Worm (Caenorhabditis elegans) whole organism, early embryonic: ENCODE results near the gene ZC178.2.
"Not testable (repeated sequence)": the region's sequence is repeated elsewhere in the genome, so short reads cannot be mapped to it uniquely, and the experiment has no call there.

Source experiments
- B0310.2 ChIP-seq: sonication (generic microtip); optimal IDR thresholded peaks from 2 replicates; lab custom pipeline; 2016; ENCODE audit warnings: mild to moderate bottlenecking, missing genetic modification characterization, missing compliant biosample characterization
- F13C5.2 ChIP-seq: sonication (generic microtip); optimal IDR thresholded peaks from 2 replicates; lab custom pipeline; 2017; ENCODE audit warnings: mild to moderate bottlenecking, missing genetic modification characterization, inconsistent platforms, missing compliant biosample characterization
- aly-1 ChIP-seq: sonication (generic microtip); optimal IDR thresholded peaks from 2 replicates; lab custom pipeline; 2016; ENCODE audit warnings: missing genetic modification characterization, missing compliant biosample characterization
- ama-1 ChIP-seq: fragments of 150-350 bp; optimal IDR thresholded peaks from 2 replicates; lab custom pipeline; 2014
- ceh-13 ChIP-seq: fragments of 200-800 bp; sonication (Bioruptor generic); optimal IDR thresholded peaks from 2 replicates; lab custom pipeline; 2018; ENCODE audit warnings: mild to moderate bottlenecking, missing genetic modification characterization, missing compliant biosample characterization
- ceh-36 ChIP-seq: sonication (generic microtip); optimal IDR thresholded peaks from 2 replicates; lab custom pipeline; 2016; ENCODE audit warnings: missing genetic modification characterization, inconsistent platforms, missing compliant biosample characterization
- ets-7 ChIP-seq: sonication (generic microtip); optimal IDR thresholded peaks from 2 replicates; lab custom pipeline; 2016; ENCODE audit warnings: missing genotype, missing genetic modification characterization, missing compliant biosample characterization
- flt-1 ChIP-seq: fragments of 200-800 bp; sonication (Bioruptor generic); IDR thresholded peaks from 2 replicates; pipeline ENCODE4 v1.3.6; 2022; ENCODE audit warnings: missing genetic modification characterization, missing compliant biosample characterization
- hmbx-1 ChIP-seq: sonication (generic microtip); optimal IDR thresholded peaks from 2 replicates; lab custom pipeline; 2016; ENCODE audit warnings: mild to moderate bottlenecking, missing genetic modification characterization, missing compliant biosample characterization
- hmg-4 ChIP-seq: fragments of 200-800 bp; sonication (Bioruptor generic); optimal IDR thresholded peaks from 2 replicates; lab custom pipeline; 2018; ENCODE audit warnings: mild to moderate bottlenecking, missing genetic modification characterization, missing compliant biosample characterization
- hnd-1 ChIP-seq: sonication (generic microtip); optimal IDR thresholded peaks from 2 replicates; lab custom pipeline; 2016; ENCODE audit warnings: missing genetic modification characterization, missing compliant biosample characterization
- pes-1 ChIP-seq: fragments of 200-800 bp; sonication (Bioruptor generic); IDR thresholded peaks from 2 replicates; pipeline ENCODE4 v1.3.6; 2022; ENCODE audit warnings: missing genetic modification reagents, missing genetic modification characterization, missing compliant biosample characterization
- scrt-1 ChIP-seq: fragments of 200-800 bp; sonication (Bioruptor generic); IDR thresholded peaks from 2 replicates; pipeline ENCODE4 v1.3.6; 2022; ENCODE audit warnings: missing genetic modification characterization, missing compliant biosample characterization
- sea-1 ChIP-seq: fragments of 200-800 bp; sonication (Bioruptor generic); conservative IDR thresholded peaks from 2 replicates; pipeline ENCODE4 v1.3.6; 2022; ENCODE audit warnings: missing genetic modification characterization, missing compliant biosample characterization
- tbx-11 ChIP-seq: fragments of 200-800 bp; sonication (Bioruptor generic); IDR thresholded peaks from 2 replicates; pipeline ENCODE4 v1.3.6; 2022; ENCODE audit warnings: missing genetic modification characterization, missing compliant biosample characterization
- tbx-37 ChIP-seq: fragments of 200-800 bp; sonication (Bioruptor generic); conservative IDR thresholded peaks from 2 replicates; pipeline ENCODE4 v1.3.6; 2022; ENCODE audit warnings: missing genetic modification reagents, missing genetic modification characterization, missing compliant biosample characterization
- tra-4 ChIP-seq: sonication (generic microtip); optimal IDR thresholded peaks from 2 replicates; lab custom pipeline; 2017; ENCODE audit warnings: missing genetic modification characterization, missing compliant biosample characterization

Gene ZC178.2

DNA sequence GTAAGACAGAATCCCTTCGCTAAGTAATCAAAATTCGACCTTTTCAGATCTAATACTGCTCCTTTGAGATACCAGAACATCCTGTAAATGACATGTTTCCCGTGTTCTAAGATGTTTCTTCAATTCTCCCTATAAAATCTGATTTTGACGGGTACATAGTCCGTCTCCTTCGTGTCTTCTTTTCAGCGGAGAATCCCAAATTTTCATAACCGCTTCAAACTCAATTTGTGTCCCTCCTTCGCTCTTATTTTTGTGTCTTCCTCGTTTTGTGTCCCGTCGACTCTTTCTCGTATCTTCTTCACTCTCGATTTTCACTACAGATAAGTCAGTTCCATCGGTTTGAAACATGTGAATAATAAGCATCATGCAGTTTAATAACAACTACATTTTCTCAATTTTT, 4.4 kb upstream of the ZC178.2 start, which contains the start of gene glr-5:
glr-5 (plus strand) TSS at position 321 of the 400 bp plus-strand sequence.
- TF ChIP-seq ceh-13 (GFP tag; lab: Kevin White, UChicago) (no peak), flt-1 (no peak), aly-1 (no peak), scrt-1 (GFP tag; lab: Robert Waterston, UW) (no peak), tbx-11 (GFP tag; lab: Robert Waterston, UW) (no peak), F13C5.2 (tag; lab: Kevin White, UChicago) (no peak), tbx-37 (no peak)

DNA sequence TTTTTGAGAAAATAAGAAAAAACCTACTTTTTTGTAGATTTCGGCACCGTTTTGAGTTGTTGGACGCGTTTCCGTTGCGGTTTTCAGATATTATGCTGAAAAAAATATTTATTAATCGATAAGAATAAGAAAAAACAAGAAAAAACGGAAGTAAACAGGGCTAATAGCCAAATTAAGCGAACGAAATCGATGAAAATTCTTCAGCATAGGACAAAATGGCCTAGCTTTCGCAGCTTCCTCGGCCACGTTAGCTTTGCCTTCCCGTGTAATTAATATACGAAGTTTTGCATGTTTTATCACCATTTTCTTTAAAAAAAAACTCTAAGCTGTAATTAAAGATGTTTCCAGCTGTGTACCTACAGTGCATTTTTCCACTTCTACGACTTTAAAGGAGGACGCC, 15.6 kb downstream of the ZC178.2 start, which contains the start of gene ZC190.10:
ZC190.10 (minus strand) TSS at position 101 of the 400 bp plus-strand sequence.
- TF ChIP-seq ceh-13 (GFP tag; lab: Kevin White, UChicago); ceh-36 (tag; lab: Kevin White, UChicago); sea-1 (GFP tag; lab: Robert Waterston, UW): not testable (repeated sequence)

DNA sequence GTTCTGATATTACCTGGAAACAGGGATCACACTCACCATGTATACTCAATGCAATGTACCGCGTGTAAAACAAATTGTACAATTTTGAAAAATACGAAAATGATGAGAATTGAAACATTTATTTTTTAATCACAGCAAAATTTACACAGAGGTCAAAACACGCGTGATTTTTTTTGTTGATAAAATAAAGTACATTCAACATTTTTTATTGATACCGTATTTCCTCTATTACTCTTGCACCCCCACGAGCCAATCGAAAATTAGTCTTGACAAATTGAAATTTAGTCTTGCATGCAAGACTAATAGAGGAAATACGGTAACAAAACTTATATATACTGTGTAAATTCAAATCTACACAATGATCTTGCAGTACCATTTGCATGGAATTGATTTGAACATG, 24.1 kb downstream of the ZC178.2 start, which contains the start of gene ZC190.8:
ZC190.8 (minus strand) TSS at position 101 of the 400 bp plus-strand sequence.
- TF ChIP-seq hnd-1, result no peak
- no peak for TF ChIP-seq pes-1 (GFP tag; lab: Robert Waterston, UW)
- TF ChIP-seq tbx-11 (GFP tag; lab: Robert Waterston, UW), result no peak
- TF ChIP-seq hmg-4 (GFP tag; lab: Kevin White, UChicago), result no peak
- TF ChIP-seq flt-1, result no peak
- TF ChIP-seq aly-1, result no peak
- no peak for TF ChIP-seq ceh-36 (tag; lab: Kevin White, UChicago)
- TF ChIP-seq sea-1 (GFP tag; lab: Robert Waterston, UW), result no peak
- no peak for TF ChIP-seq scrt-1 (GFP tag; lab: Robert Waterston, UW)
- TF ChIP-seq hmbx-1 (tag; lab: Kevin White, UChicago), result no peak
- TF ChIP-seq ceh-13 (GFP tag; lab: Kevin White, UChicago), result no peak
- TF ChIP-seq F13C5.2 (tag; lab: Kevin White, UChicago), result no peak
- no peak for TF ChIP-seq ama-1 (lab: Kevin White, UChicago)
- TF ChIP-seq tra-4 (tag; lab: Kevin White, UChicago), result no peak
- no peak for TF ChIP-seq B0310.2 (tag; lab: Kevin White, UChicago)
- TF ChIP-seq tbx-37, result no peak

DNA sequence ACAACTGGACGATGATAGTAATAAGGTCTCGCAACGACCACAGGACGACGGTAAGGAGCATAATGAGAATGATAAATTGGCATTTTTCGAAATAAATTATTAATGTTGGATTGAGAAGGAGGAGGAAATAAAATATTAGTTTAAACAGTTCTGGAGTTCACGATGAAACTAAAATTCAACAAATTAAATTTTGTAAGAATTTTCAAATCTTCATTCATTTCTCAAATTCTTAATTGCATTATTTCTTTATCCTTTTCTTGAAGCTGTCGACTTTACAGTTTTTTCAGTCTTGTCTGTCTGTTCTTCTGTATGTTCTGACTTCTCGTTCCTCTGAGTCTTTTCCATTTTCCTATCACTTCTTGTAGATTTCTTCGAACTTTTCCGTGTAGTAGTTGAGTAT, 25.0 kb downstream of the ZC178.2 start, which contains the start of gene ZC190.7:
ZC190.7 (minus strand) TSS at position 101 of the 400 bp plus-strand sequence.
- TF ChIP-seq sea-1 (GFP tag; lab: Robert Waterston, UW) (no peak), hmbx-1 (tag; lab: Kevin White, UChicago) (no peak), ama-1 (lab: Kevin White, UChicago) (no peak), F13C5.2 (tag; lab: Kevin White, UChicago) (no peak), hnd-1 (no peak), aly-1 (no peak), ceh-36 (tag; lab: Kevin White, UChicago) (no peak), ets-7 (tag; lab: Kevin White, UChicago) (no peak), flt-1 (no peak), pes-1 (GFP tag; lab: Robert Waterston, UW) (no peak), tbx-11 (GFP tag; lab: Robert Waterston, UW) (no peak), hmg-4 (GFP tag; lab: Kevin White, UChicago) (no peak), B0310.2 (tag; lab: Kevin White, UChicago) (no peak)

DNA sequence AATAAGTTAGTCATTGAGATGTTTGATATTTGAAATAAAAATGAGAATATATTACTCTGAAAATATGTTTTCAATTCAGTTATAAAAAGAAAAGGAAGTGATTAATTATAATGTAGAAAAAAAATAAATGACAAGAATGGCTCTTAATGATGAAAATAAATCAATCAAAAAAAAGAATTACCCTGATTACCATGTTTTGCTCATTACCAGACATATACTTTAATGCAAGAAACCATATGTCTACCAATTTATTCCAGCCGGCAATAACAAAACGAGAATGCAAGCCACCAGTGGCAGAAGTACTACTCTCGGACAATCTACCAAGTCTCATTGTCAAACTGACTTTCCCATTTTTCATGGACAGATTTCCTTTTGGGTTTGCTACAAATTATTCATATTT, 28.0 kb downstream of the ZC178.2 start:
- TF ChIP-seq ama-1 (lab: Kevin White, UChicago) (no peak), ceh-36 (tag; lab: Kevin White, UChicago) (no peak), hmg-4 (GFP tag; lab: Kevin White, UChicago) (no peak), ceh-13 (GFP tag; lab: Kevin White, UChicago) (no peak), sea-1 (GFP tag; lab: Robert Waterston, UW) (no peak), ets-7 (tag; lab: Kevin White, UChicago) (no peak), flt-1 (no peak), F13C5.2 (tag; lab: Kevin White, UChicago) (no peak), tbx-11 (GFP tag; lab: Robert Waterston, UW) (no peak), tra-4 (tag; lab: Kevin White, UChicago) (no peak)

DNA sequence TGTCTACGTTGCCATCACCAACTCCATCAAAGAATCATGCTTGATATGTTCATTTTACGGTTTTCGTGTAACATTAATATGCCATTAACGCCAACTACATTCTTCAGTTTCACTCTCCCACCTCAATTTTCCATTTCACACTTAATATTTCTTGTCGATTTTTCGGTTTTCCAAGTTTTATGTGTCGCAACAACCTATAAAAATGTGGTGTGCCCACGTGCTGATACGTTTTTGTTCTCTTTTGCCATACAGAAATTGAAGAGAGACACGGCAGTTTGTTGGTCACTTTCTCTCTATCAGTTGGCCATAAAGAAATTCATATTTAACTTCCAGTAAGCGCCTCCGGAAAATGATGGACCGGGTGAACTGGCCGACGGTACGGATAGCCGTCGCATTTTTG, 29.1 kb downstream of the ZC178.2 start, which contains the start of gene cln-3.3:
cln-3.3 (plus strand) TSS at position 334 of the 400 bp plus-strand sequence.
- no peak for TF ChIP-seq ets-7 (tag; lab: Kevin White, UChicago)
- TF ChIP-seq hmbx-1 (tag; lab: Kevin White, UChicago), result no peak
- no peak for TF ChIP-seq pes-1 (GFP tag; lab: Robert Waterston, UW)
- no peak for TF ChIP-seq hmg-4 (GFP tag; lab: Kevin White, UChicago)
- no peak for TF ChIP-seq ceh-36 (tag; lab: Kevin White, UChicago)
- no peak for TF ChIP-seq tbx-37
- no peak for TF ChIP-seq flt-1
- no peak for TF ChIP-seq tbx-11 (GFP tag; lab: Robert Waterston, UW)
- TF ChIP-seq sea-1 (GFP tag; lab: Robert Waterston, UW), result no peak
- TF ChIP-seq ama-1 (lab: Kevin White, UChicago), result no peak
- no peak for TF ChIP-seq B0310.2 (tag; lab: Kevin White, UChicago)
- no peak for TF ChIP-seq hnd-1
- no peak for TF ChIP-seq scrt-1 (GFP tag; lab: Robert Waterston, UW)
- TF ChIP-seq aly-1, result no peak
- no peak for TF ChIP-seq ceh-13 (GFP tag; lab: Kevin White, UChicago)

DNA sequence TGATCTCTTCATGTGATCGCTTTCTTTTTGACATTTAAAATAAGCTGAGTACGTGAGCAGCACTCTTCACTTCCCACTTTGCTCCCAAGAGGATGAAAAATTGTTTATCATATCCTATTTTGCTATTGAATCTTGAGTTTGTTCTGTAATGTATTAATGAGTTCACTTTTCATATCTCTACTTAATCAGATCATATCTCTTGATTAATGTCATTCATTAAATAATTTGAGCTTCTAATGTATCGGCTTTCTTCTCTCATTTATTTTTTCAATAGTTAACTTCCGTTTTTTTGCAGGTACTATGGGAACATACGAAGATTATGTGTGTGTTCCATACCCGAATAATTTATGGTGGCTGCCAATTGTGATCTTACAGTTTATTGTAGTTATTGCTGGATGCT, 30.8 kb downstream of the ZC178.2 start, which contains the start of gene ZC190.2:
ZC190.2 (plus strand) TSS at position 301 of the 400 bp plus-strand sequence.
- TF ChIP-seq tbx-37 (no peak), sea-1 (GFP tag; lab: Robert Waterston, UW) (no peak), F13C5.2 (tag; lab: Kevin White, UChicago) (no peak), hmg-4 (GFP tag; lab: Kevin White, UChicago) (no peak), tbx-11 (GFP tag; lab: Robert Waterston, UW) (no peak), ets-7 (tag; lab: Kevin White, UChicago) (no peak), ama-1 (lab: Kevin White, UChicago) (no peak), ceh-13 (GFP tag; lab: Kevin White, UChicago) (no peak), hnd-1 (no peak), ceh-36 (tag; lab: Kevin White, UChicago) (no peak), hmbx-1 (tag; lab: Kevin White, UChicago) (no peak), pes-1 (GFP tag; lab: Robert Waterston, UW) (no peak)
